Worm (Caenorhabditis elegans) whole organism, midembryonic: ENCODE data around the gene col-94.

ENCODE experiments used
- T22C8.4 ChIP-seq: fragments of 200-800 bp; sonication (Bioruptor generic); IDR thresholded peaks from 2 replicates; pipeline ENCODE4 v1.3.6; 2022; ENCODE audit warnings: missing genetic modification characterization, missing compliant biosample characterization
- flt-1 ChIP-seq: fragments of 200-800 bp; sonication (Bioruptor generic); IDR thresholded peaks from 2 replicates; pipeline ENCODE4 v1.3.6; 2022; ENCODE audit warnings: missing genetic modification characterization, missing compliant biosample characterization
- klf-2 ChIP-seq: fragments of 200-800 bp; sonication (Bioruptor generic); conservative IDR thresholded peaks from 2 replicates; pipeline ENCODE4 v1.3.6; 2022; ENCODE audit warnings: missing genetic modification reagents, missing genetic modification characterization, missing compliant biosample characterization
- ref-1 ChIP-seq: fragments of 200-800 bp; sonication (Bioruptor generic); conservative IDR thresholded peaks from 2 replicates; pipeline ENCODE4 v1.3.6; 2022; ENCODE audit warnings: missing genetic modification reagents, missing genetic modification characterization, missing compliant biosample characterization
- tab-1 ChIP-seq: fragments of 200-800 bp; sonication (Bioruptor generic); IDR thresholded peaks from 2 replicates; pipeline ENCODE4 v1.3.6; 2022; ENCODE audit warnings: missing genetic modification characterization, missing compliant biosample characterization
- ztf-23 ChIP-seq: fragments of 200-800 bp; sonication (Bioruptor generic); IDR thresholded peaks from 2 replicates; pipeline ENCODE4 v1.3.6; 2022; ENCODE audit warnings: missing genetic modification reagents, missing genetic modification characterization, missing compliant biosample characterization

DNA sequence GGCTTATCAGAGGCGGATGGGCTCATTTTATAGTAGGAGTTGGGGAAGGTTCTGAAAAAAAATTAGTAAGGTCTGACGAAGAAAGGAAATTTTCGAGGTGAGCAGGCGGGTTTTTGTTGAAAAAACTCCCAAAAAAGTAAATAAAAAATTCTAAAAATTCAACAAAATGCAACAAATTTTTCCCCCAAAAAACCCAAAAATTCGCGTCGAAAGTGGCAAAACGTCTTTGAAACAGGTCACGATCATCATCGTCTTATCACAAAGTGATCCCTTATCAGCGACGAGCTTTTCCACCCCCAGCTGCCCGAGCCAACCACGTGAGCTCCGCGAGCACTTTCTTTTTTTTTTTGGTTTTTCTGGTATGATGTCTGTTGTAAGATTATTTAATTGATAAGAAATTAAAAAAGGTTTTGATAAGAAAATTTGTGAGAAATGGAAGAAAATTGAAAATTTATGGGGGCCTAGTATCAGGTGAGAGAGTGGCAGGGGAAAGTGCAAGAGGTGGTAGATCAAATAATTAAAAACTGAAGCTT lies 38.9 kb upstream of the col-94 start, which contains the start of gene Y48A6B.7:
- no peak for TF ChIP-seq T22C8.4 (GFP tag; lab: Robert Waterston, UW)
- no peak for TF ChIP-seq ref-1 (GFP tag; lab: Robert Waterston, UW)
- TF ChIP-seq tab-1 (GFP tag; lab: Robert Waterston, UW), result no peak
- TF ChIP-seq klf-2 (GFP tag; lab: Robert Waterston, UW), result no peak
- no peak for TF ChIP-seq flt-1 (GFP tag; lab: Robert Waterston, UW)
- TF ChIP-seq ztf-23 (GFP tag; lab: Robert Waterston, UW), result no peak
